Worm (Caenorhabditis elegans) whole organism, midembryonic: ENCODE results near the gene tra-1.
"Not testable (repeated sequence)": the region's sequence is repeated elsewhere in the genome, so short reads cannot be mapped to it uniquely, and the experiment has no call there.

Experiments
- T22C8.4 ChIP-seq: fragments of 200-800 bp; sonication (Bioruptor generic); IDR thresholded peaks from 2 replicates; pipeline ENCODE4 v1.3.6; 2022; ENCODE audit warnings: missing genetic modification characterization, missing compliant biosample characterization
- cog-1 ChIP-seq: sonication (generic microtip); optimal IDR thresholded peaks from 2 replicates; lab custom pipeline; 2016; ENCODE audit warnings: missing genetic modification characterization, missing compliant biosample characterization
- flt-1 ChIP-seq: fragments of 200-800 bp; sonication (Bioruptor generic); IDR thresholded peaks from 2 replicates; pipeline ENCODE4 v1.3.6; 2022; ENCODE audit warnings: missing genetic modification characterization, missing compliant biosample characterization
- klf-2 ChIP-seq: fragments of 200-800 bp; sonication (Bioruptor generic); conservative IDR thresholded peaks from 2 replicates; pipeline ENCODE4 v1.3.6; 2022; ENCODE audit warnings: missing genetic modification reagents, missing genetic modification characterization, missing compliant biosample characterization
- med-1 ChIP-seq: sonication (generic microtip); optimal IDR thresholded peaks from 2 replicates; lab custom pipeline; 2017; ENCODE audit warnings: missing genetic modification characterization, mild to moderate bottlenecking, missing compliant biosample characterization, antibody characterized with exemption, missing genetic modification reagents; ENCODE audit not compliant: insufficient read depth
- ref-1 ChIP-seq: fragments of 200-800 bp; sonication (Bioruptor generic); conservative IDR thresholded peaks from 2 replicates; pipeline ENCODE4 v1.3.6; 2022; ENCODE audit warnings: missing genetic modification reagents, missing genetic modification characterization, missing compliant biosample characterization
- tab-1 ChIP-seq: fragments of 200-800 bp; sonication (Bioruptor generic); IDR thresholded peaks from 2 replicates; pipeline ENCODE4 v1.3.6; 2022; ENCODE audit warnings: missing genetic modification characterization, missing compliant biosample characterization
- ztf-23 ChIP-seq: fragments of 200-800 bp; sonication (Bioruptor generic); IDR thresholded peaks from 2 replicates; pipeline ENCODE4 v1.3.6; 2022; ENCODE audit warnings: missing genetic modification reagents, missing genetic modification characterization, missing compliant biosample characterization
- ztf-29 ChIP-seq: fragments of 200-800 bp; sonication (Bioruptor generic); IDR thresholded peaks from 2 replicates; pipeline ENCODE4 v1.3.6; 2022; ENCODE audit warnings: missing genetic modification reagents, missing genetic modification characterization, missing compliant biosample characterization

Gene tra-1

DNA sequence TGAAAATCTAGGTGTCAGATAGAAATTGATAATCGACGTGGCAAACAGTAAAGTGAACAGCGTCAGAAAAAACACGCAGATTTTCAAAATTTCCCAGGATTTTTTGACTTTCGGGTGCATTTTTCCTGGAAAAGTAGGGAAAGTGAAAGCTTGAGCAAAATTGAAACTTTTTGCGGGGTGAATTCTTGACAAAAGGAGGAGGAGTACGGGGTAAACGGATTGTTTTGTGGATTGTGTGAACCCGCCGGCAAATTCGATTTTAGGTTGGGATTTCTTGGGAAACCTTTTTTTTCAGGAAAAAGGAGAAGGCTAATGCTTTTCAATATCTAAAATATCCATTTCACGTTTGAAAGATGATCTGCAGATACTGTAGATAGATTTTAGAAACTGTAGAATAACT lies 39.7 kb upstream of the tra-1 start, which contains the start of gene Y47D3A.34:
Y47D3A.34 (minus strand) TSS at position 120 of the 400 bp plus-strand sequence.
- no peak for TF ChIP-seq T22C8.4 (GFP tag; lab: Robert Waterston, UW)
- no peak for TF ChIP-seq klf-2 (GFP tag; lab: Robert Waterston, UW)
- TF ChIP-seq ztf-29 (GFP tag; lab: Robert Waterston, UW): no peak
- TF ChIP-seq ztf-23 (GFP tag; lab: Robert Waterston, UW): no peak
- no peak for TF ChIP-seq tab-1 (GFP tag; lab: Robert Waterston, UW)
- no peak for TF ChIP-seq ref-1 (GFP tag; lab: Robert Waterston, UW)
- no peak for TF ChIP-seq cog-1 (tag; lab: Kevin White, UChicago)
- TF ChIP-seq flt-1 (GFP tag; lab: Robert Waterston, UW): no peak
- no peak for TF ChIP-seq med-1 (GFP tag; lab: Kevin White, UChicago)

DNA sequence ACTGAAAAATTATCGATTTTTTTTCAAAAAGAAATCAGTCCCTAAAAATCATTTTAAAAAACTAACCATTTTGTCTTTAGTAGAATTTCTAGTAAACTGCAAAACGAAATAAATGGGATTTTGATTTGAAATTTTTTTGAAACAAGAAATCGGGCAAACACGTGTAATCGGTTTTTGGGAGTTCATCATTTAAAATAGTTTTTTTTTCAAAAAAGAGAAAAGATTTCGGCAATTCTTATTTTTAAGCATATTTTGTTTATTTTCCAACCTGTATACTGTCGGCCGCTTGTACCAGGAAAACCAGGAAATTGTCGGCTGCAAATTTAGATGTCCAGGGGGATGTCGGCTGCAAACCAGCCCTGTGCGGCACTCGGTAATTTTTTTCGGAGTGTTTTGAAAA lies 37.0 kb upstream of the tra-1 start, which contains the start of gene elo-8:
elo-8 (minus strand) TSS at position 101 of the 400 bp plus-strand sequence.
- no peak for TF ChIP-seq tab-1 (GFP tag; lab: Robert Waterston, UW)
- no peak for TF ChIP-seq flt-1 (GFP tag; lab: Robert Waterston, UW)
- TF ChIP-seq med-1 (GFP tag; lab: Kevin White, UChicago): no peak
- no peak for TF ChIP-seq ztf-23 (GFP tag; lab: Robert Waterston, UW)
- no peak for TF ChIP-seq klf-2 (GFP tag; lab: Robert Waterston, UW)
- TF ChIP-seq cog-1 (tag; lab: Kevin White, UChicago): no peak
- TF ChIP-seq T22C8.4 (GFP tag; lab: Robert Waterston, UW): no peak
- no peak for TF ChIP-seq ref-1 (GFP tag; lab: Robert Waterston, UW)
- TF ChIP-seq ztf-29 (GFP tag; lab: Robert Waterston, UW): no peak

DNA sequence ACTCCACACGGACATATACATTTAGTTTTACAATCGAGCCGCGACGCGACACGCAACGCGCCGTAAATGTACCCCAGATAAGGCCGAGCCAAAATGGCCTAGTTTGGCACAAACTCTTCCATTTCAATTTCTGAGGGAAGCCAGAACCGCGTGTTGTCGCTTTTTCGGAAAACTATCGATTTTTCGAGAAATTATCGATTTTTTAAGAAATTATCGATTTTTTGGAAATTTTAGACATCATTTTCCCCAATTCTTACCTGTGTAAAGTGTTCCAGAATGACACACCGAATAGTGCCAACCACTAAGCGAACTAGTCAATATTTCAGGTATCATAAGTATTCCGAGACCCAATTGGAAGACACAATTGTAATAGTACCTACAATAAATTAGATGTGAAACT lies 36.4 kb upstream of the tra-1 start:
- TF ChIP-seq T22C8.4 (GFP tag; lab: Robert Waterston, UW): peak; percentile 76
- TF ChIP-seq cog-1 (tag; lab: Kevin White, UChicago): no peak

DNA sequence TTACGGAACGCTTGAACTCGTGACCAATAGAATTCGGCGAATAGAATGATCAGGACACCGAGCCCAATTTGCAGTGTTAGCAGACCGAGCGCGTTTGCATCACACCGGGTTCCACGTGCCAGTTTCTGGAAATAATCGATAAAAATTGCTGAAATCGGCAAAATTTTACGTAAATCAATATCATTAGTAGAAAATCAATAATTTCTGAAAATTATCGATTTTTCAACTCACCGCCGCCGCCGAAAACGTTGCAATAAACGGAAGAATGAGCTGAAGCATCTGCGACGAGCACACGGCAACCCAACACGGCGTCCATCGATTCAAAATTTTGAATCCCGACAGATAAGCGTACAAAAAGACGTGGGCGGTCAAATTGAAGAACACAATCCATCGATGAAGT lies 35.6 kb upstream of the tra-1 start:
- TF ChIP-seq ztf-23 (GFP tag; lab: Robert Waterston, UW) (no peak), T22C8.4 (GFP tag; lab: Robert Waterston, UW) (peak; percentile 62)

DNA sequence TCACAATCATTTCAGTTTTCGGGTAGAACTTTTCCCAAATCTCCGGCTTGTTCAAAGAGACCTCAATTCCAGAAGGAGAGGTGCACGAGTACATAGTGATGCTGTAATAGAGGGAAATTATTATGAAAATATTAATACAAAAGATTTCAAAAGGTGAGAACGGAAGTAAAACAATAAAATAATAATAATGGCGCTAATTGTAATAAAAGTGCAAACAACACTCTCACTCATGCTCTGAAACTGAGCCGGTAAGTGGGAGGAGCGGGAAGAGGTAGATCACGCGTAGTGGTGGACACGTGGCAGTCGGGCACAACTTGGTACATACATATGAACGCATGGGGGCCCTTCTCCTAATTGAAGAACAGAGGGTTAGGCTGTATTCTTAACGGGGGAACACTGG lies 32.0 kb upstream of the tra-1 start, which contains the start of gene tbx-37:
tbx-37 (minus strand) TSS at position 101 of the 400 bp plus-strand sequence.
- TF ChIP-seq tab-1 (GFP tag; lab: Robert Waterston, UW): no peak
- no peak for TF ChIP-seq klf-2 (GFP tag; lab: Robert Waterston, UW)
- TF ChIP-seq med-1 (GFP tag; lab: Kevin White, UChicago): no peak
- TF ChIP-seq ztf-29 (GFP tag; lab: Robert Waterston, UW): no peak
- no peak for TF ChIP-seq cog-1 (tag; lab: Kevin White, UChicago)
- no peak for TF ChIP-seq ref-1 (GFP tag; lab: Robert Waterston, UW)
- TF ChIP-seq flt-1 (GFP tag; lab: Robert Waterston, UW): no peak
- TF ChIP-seq T22C8.4 (GFP tag; lab: Robert Waterston, UW): no peak
- TF ChIP-seq ztf-23 (GFP tag; lab: Robert Waterston, UW): no peak

DNA sequence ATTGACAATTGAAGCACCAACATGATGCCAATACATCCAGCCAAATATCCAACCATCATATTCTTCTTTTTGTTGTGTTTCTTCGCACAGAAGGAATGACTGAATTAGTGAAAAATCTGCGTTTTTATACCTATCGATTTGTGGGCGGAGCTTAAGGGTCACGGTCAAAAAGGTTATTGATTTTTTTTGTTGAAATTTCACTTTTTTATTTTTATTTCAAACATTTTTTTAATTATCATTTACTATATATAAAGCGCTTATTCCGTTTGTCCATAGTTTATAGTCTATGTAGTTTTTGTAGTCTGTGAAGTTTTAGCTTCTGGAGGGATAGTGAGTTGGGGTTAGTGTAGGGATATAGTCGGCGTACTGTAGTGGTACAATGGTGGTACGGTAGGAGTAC lies 29.0 kb upstream of the tra-1 start, which contains the start of gene Y47D3A.13:
Y47D3A.13 (minus strand) TSS at position 101 of the 400 bp plus-strand sequence.
- not testable (repeated sequence) for TF ChIP-seq cog-1 (tag; lab: Kevin White, UChicago); flt-1 (GFP tag; lab: Robert Waterston, UW); klf-2 (GFP tag; lab: Robert Waterston, UW)

DNA sequence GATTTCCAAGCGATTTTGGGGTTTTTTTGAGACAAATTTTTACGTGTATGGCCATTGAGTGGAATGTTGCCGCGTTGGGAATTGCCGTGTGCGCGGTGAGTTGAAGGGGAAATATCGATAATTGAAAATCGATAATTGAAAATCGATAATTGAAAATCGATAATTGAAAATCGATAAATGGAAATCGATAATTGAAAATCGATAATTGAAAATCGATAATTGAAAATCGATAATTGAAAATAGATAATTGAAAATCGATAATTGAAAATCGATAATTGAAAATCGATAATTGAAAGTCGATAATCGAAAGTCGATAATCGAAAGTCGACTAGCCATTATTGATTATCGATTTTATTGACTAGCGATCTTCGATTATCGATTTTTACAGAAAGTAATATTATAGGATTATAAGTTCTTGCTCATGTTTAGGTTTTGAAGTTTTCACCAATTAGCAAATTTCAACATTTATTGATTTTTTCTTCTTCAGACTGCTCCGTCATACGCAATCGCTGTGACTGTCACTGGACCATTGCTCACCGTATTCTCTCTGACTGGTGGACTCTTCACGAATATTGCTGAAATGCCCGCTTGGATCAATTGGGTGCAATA lies 26.7 kb upstream of the tra-1 start:
- peak; percentile 94 for TF ChIP-seq T22C8.4 (GFP tag; lab: Robert Waterston, UW)
- TF ChIP-seq med-1 (GFP tag; lab: Kevin White, UChicago): no peak
- TF ChIP-seq tab-1 (GFP tag; lab: Robert Waterston, UW): no peak

DNA sequence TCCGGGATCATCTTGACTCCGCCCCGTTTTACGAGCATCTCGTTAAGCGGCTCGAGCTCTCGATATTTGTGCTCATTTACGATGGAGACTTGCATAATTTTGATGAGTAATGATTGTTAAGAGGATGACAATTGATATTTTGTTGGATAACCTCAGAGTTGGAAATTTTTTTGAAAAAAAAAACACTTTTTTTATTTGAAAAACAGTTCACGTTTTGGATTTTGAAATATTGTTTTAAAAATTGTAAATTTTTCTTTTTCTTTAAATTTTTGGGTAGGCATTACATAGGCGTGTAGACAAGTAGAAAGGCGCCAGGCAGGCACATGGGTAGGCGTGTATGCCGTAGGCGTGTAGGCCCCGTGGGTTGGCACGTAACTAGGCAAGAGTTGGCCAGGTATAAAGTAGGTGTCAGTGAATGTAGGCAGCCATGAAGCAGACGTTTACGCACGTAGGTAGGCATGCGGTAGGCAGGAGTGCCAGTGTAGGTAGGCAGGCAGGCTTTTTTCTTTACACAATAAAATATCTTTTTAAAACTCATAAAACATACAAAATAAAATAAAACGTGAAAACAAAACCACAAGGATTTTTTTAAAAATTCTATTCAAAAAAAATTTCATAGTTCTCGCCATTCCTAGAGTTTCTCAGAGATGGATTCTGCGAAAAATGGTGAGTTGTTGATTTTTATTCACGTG lies 23.3 kb upstream of the tra-1 start, which contains the start of the genes tbx-34 and wht-8:
tbx-34 (minus strand) TSS at position 101 of the 692 bp plus-strand sequence.
wht-8 (plus strand) TSS at position 642 of the 692 bp plus-strand sequence.
- no peak for TF ChIP-seq ztf-23 (GFP tag; lab: Robert Waterston, UW)
- TF ChIP-seq ztf-29 (GFP tag; lab: Robert Waterston, UW): no peak

DNA sequence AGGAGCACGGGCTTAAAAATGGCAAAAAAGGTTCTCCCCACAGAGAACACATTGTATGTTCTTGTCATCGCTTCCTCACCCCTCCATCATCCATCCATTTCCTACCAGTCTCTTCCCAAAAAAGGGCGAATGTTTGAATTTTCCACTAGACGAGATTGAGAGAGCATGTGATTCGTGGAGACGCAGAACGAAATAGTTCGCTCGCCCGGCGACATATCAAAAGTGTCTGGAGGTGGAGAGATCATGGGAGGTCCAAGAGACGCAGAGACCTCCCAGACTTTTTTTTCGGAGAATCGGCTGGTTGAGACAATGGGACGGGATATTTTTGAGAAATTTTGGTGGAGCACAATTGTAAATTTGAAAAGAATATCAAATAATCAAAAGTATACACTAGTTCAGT lies 13.4 kb upstream of the tra-1 start:
- TF ChIP-seq flt-1 (GFP tag; lab: Robert Waterston, UW): no peak
- no peak for TF ChIP-seq cog-1 (tag; lab: Kevin White, UChicago)
- no peak for TF ChIP-seq med-1 (GFP tag; lab: Kevin White, UChicago)
- TF ChIP-seq klf-2 (GFP tag; lab: Robert Waterston, UW): no peak
- TF ChIP-seq ztf-23 (GFP tag; lab: Robert Waterston, UW): no peak

DNA sequence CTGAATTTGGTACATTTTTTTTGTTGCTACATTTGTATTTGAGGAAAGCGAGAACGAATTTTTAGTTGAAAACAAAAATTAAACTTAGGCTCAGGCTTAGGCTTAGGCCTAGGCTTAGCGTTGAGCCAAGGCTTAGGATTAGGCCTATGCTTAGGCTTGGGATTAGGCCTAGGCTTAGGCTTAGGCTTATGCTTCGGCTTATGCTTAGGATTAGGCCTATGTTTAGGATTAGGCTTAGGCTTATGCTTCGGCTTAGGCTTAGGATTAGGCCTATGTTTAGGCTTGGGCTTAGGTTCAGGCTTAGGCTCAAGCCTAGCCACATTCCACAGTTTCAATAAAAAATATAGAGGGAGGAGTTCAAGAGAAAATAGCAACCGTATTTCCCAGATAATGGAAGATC lies 12.8 kb upstream of the tra-1 start:
- TF ChIP-seq klf-2 (GFP tag; lab: Robert Waterston, UW): no peak
- peak; percentile 36; the same call in 1 of the 2 replicates for TF ChIP-seq ztf-29 (GFP tag; lab: Robert Waterston, UW)
